Worm (Caenorhabditis elegans): ENCODE data around the gene snai-1.

The snai-1 gene

ce11 chrIV:288027-288426, 25.5 kb downstream of the snai-1 start, which contains the start of gene T21D12.14:
TSS of gene T21D12.14 (minus strand) at chrIV:288127.
- TF ChIP-seq T22C8.4 (GFP tag; IDR thresholded peaks at IDR 0.05), result no peak
- no peak for TF ChIP-seq klf-2 (GFP tag; conservative IDR thresholded peaks at IDR 0.05)
- TF ChIP-seq ztf-29 (GFP tag; IDR thresholded peaks at IDR 0.05), result no peak
- no peak for TF ChIP-seq ref-1 (GFP tag; conservative IDR thresholded peaks at IDR 0.05)
- TF ChIP-seq ztf-23 (GFP tag; IDR thresholded peaks at IDR 0.05), result no peak
- TF ChIP-seq med-1 (GFP tag; optimal IDR thresholded peaks at IDR 0.05; ENCODE audit: insufficient read depth), result no peak
- no peak for TF ChIP-seq flt-1 (GFP tag; IDR thresholded peaks at IDR 0.05)
- no peak for TF ChIP-seq tab-1 (GFP tag; IDR thresholded peaks at IDR 0.05)
- no peak for TF ChIP-seq cog-1 (tag; optimal IDR thresholded peaks at IDR 0.05)

ce11 chrIV:283347-283746, 30.2 kb downstream of the snai-1 start, which contains the start of gene best-19:
TSS of gene best-19 (plus strand) at chrIV:283647.
- TF ChIP-seq T22C8.4 (GFP tag; IDR thresholded peaks at IDR 0.05) (no peak), med-1 (GFP tag; optimal IDR thresholded peaks at IDR 0.05; ENCODE audit: insufficient read depth) (no peak), ztf-29 (GFP tag; IDR thresholded peaks at IDR 0.05) (no peak), ztf-23 (GFP tag; IDR thresholded peaks at IDR 0.05) (no peak), tab-1 (GFP tag; IDR thresholded peaks at IDR 0.05) (no peak), flt-1 (GFP tag; IDR thresholded peaks at IDR 0.05) (no peak), klf-2 (GFP tag; conservative IDR thresholded peaks at IDR 0.05) (no peak), cog-1 (tag; optimal IDR thresholded peaks at IDR 0.05) (no peak), ref-1 (GFP tag; conservative IDR thresholded peaks at IDR 0.05) (no peak)

ce11 chrIV:282008-282407, 31.5 kb downstream of the snai-1 start:
- TF ChIP-seq tab-1 (GFP tag; IDR thresholded peaks at IDR 0.05) (no peak), ztf-23 (GFP tag; IDR thresholded peaks at IDR 0.05) (no peak)

- TF ChIP-seq ztf-23 (GFP tag; IDR thresholded peaks at IDR 0.05), result peak; percentile 38; the same call in 1 of the 2 replicates
Observed at ce11 chrIV:281247-281646, 32.3 kb downstream of the snai-1 start.

ce11 chrIV:278284-278683, 35.2 kb downstream of the snai-1 start:
- TF ChIP-seq T22C8.4 (GFP tag; IDR thresholded peaks at IDR 0.05) (no peak), med-1 (GFP tag; optimal IDR thresholded peaks at IDR 0.05; ENCODE audit: insufficient read depth) (no peak), klf-2 (GFP tag; conservative IDR thresholded peaks at IDR 0.05) (no peak), cog-1 (tag; optimal IDR thresholded peaks at IDR 0.05) (no peak), ref-1 (GFP tag; conservative IDR thresholded peaks at IDR 0.05) (no peak), ztf-23 (GFP tag; IDR thresholded peaks at IDR 0.05) (no peak), ztf-29 (GFP tag; IDR thresholded peaks at IDR 0.05) (no peak)

ce11 chrIV:275146-275545, 38.4 kb downstream of the snai-1 start:
- no peak for TF ChIP-seq ztf-23 (GFP tag; IDR thresholded peaks at IDR 0.05)
- TF ChIP-seq tab-1 (GFP tag; IDR thresholded peaks at IDR 0.05), result no peak
- TF ChIP-seq klf-2 (GFP tag; conservative IDR thresholded peaks at IDR 0.05), result no peak
- TF ChIP-seq ref-1 (GFP tag; conservative IDR thresholded peaks at IDR 0.05), result no peak
- TF ChIP-seq med-1 (GFP tag; optimal IDR thresholded peaks at IDR 0.05; ENCODE audit: insufficient read depth), result no peak
- TF ChIP-seq cog-1 (tag; optimal IDR thresholded peaks at IDR 0.05), result no peak
- no peak for TF ChIP-seq T22C8.4 (GFP tag; IDR thresholded peaks at IDR 0.05)
- no peak for TF ChIP-seq ztf-29 (GFP tag; IDR thresholded peaks at IDR 0.05)
- no peak for TF ChIP-seq flt-1 (GFP tag; IDR thresholded peaks at IDR 0.05)

- TF ChIP-seq cog-1 (tag; optimal IDR thresholded peaks at IDR 0.05), result no peak
- TF ChIP-seq ref-1 (GFP tag; conservative IDR thresholded peaks at IDR 0.05), result no peak
- TF ChIP-seq T22C8.4 (GFP tag; IDR thresholded peaks at IDR 0.05), result no peak
- TF ChIP-seq klf-2 (GFP tag; conservative IDR thresholded peaks at IDR 0.05), result no peak
- no peak for TF ChIP-seq ztf-23 (GFP tag; IDR thresholded peaks at IDR 0.05)
Observed at ce11 chrIV:274185-274584, 39.3 kb downstream of the snai-1 start, which contains the start of gene sma-10. TSS of gene sma-10 (plus strand) at chrIV:274420.

- no peak for TF ChIP-seq T22C8.4 (GFP tag; IDR thresholded peaks at IDR 0.05)
- no peak for TF ChIP-seq cog-1 (tag; optimal IDR thresholded peaks at IDR 0.05)
- no peak for TF ChIP-seq ref-1 (GFP tag; conservative IDR thresholded peaks at IDR 0.05)
- TF ChIP-seq tab-1 (GFP tag; IDR thresholded peaks at IDR 0.05), result no peak
Observed at ce11 chrIV:273299-273698, 40.2 kb downstream of the snai-1 start, which contains the start of gene srh-282. TSS of gene srh-282 (minus strand) at chrIV:273399.

- no peak for TF ChIP-seq ztf-29 (GFP tag; IDR thresholded peaks at IDR 0.05)
- TF ChIP-seq tab-1 (GFP tag; IDR thresholded peaks at IDR 0.05), result no peak
- no peak for TF ChIP-seq ztf-23 (GFP tag; IDR thresholded peaks at IDR 0.05)
- no peak for TF ChIP-seq ref-1 (GFP tag; conservative IDR thresholded peaks at IDR 0.05)
- no peak for TF ChIP-seq med-1 (GFP tag; optimal IDR thresholded peaks at IDR 0.05; ENCODE audit: insufficient read depth)
- TF ChIP-seq T22C8.4 (GFP tag; IDR thresholded peaks at IDR 0.05), result no peak
- TF ChIP-seq klf-2 (GFP tag; conservative IDR thresholded peaks at IDR 0.05), result no peak
- no peak for TF ChIP-seq flt-1 (GFP tag; IDR thresholded peaks at IDR 0.05)
- TF ChIP-seq cog-1 (tag; optimal IDR thresholded peaks at IDR 0.05), result no peak
Observed at ce11 chrIV:269107-269506, 44.4 kb downstream of the snai-1 start, which contains the start of gene T21D12.11. TSS of gene T21D12.11 (plus strand) at chrIV:269407.

ce11 chrIV:266148-266547, 47.4 kb downstream of the snai-1 start, which contains the start of gene T21D12.12:
TSS of gene T21D12.12 (plus strand) at chrIV:266448.
- TF ChIP-seq klf-2 (GFP tag; conservative IDR thresholded peaks at IDR 0.05) (no peak), flt-1 (GFP tag; IDR thresholded peaks at IDR 0.05) (no peak), T22C8.4 (GFP tag; IDR thresholded peaks at IDR 0.05) (no peak), ztf-23 (GFP tag; IDR thresholded peaks at IDR 0.05) (no peak), med-1 (GFP tag; optimal IDR thresholded peaks at IDR 0.05; ENCODE audit: insufficient read depth) (no peak), ztf-29 (GFP tag; IDR thresholded peaks at IDR 0.05) (no peak), cog-1 (tag; optimal IDR thresholded peaks at IDR 0.05) (no peak), tab-1 (GFP tag; IDR thresholded peaks at IDR 0.05) (no peak)

All from whole organism, midembryonic.